Worm (Caenorhabditis elegans): ENCODE measurements around the gene T24H7.2.

DNA sequence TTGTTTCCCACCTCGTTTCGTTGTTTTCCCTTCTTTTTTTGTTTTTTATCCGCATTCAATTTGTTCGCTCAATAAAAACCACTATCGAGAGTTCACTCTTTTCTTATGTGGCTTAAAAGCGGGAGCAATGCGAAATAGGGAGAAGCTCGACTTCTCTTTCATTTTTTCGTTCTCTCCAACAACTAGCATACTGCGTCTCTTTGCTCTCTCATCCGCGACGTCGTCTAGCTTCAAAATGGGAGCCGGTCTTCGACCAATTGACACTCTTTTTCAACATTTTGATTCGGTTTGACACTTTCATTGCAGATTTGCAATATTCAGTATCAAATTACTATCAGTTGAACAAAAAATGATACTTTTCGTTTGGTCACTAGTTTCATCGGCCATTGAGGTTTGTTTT, 26.8 kb downstream of the T24H7.2 start, which contains the start of gene bpl-1:
- TF ChIP-seq T22C8.4 (GFP tag; IDR thresholded peaks at IDR 0.05) = no peak
- TF ChIP-seq tab-1 (GFP tag; IDR thresholded peaks at IDR 0.05) = no peak
- TF ChIP-seq flt-1 (GFP tag; IDR thresholded peaks at IDR 0.05) = no peak
- no peak for TF ChIP-seq klf-2 (GFP tag; conservative IDR thresholded peaks at IDR 0.05)
- no peak for TF ChIP-seq ztf-29 (GFP tag; IDR thresholded peaks at IDR 0.05)
- no peak for TF ChIP-seq ztf-23 (GFP tag; IDR thresholded peaks at IDR 0.05)
- TF ChIP-seq med-1 (GFP tag; optimal IDR thresholded peaks at IDR 0.05; ENCODE audit: insufficient read depth) = no peak
